Worm (Caenorhabditis elegans): ENCODE data around the gene F17C11.26.

ce11 chrV:10981113-10981512, 39.9 kb downstream of the F17C11.26 start, which contains the start of gene fig-1:
- TF ChIP-seq him-1 (tag; optimal IDR thresholded peaks at IDR 0.05) = no peak
- TF ChIP-seq W03F9.2 (tag; optimal IDR thresholded peaks at IDR 0.05) = no peak
- TF ChIP-seq dao-5 (tag; optimal IDR thresholded peaks at IDR 0.05) = no peak

Data from whole organism, L4/young adult.